Worm (Caenorhabditis elegans) whole organism, L2 larva: ENCODE results near the gene K10C2.2.

Experiments used
- ZK546.5 ChIP-seq: sonication (generic microtip); optimal IDR thresholded peaks from 2 replicates; lab custom pipeline; 2017; ENCODE audit warnings: missing biosample characterization, missing genetic modification characterization
- aly-2 ChIP-seq: fragments of 150-350 bp; optimal IDR thresholded peaks from 2 replicates; lab custom pipeline; 2014; ENCODE audit warnings: missing biosample characterization, missing genetic modification characterization

ce11 chrX:6429552-6429951, 4.0 kb downstream of the K10C2.2 start:
- TF ChIP-seq ZK546.5 (tag; lab: Kevin White, UChicago) (no peak), aly-2 (tag; lab: Kevin White, UChicago) (no peak)
